Worm (Caenorhabditis elegans) whole organism, L1 larva: Measurements from ENCODE around the gene F10C2.7.

Source experiments
- C34B4.2 ChIP-seq: sonication (generic microtip); optimal IDR thresholded peaks from 2 replicates; lab custom pipeline; 2017; ENCODE audit warnings: mild to moderate bottlenecking, missing genetic modification characterization, missing compliant biosample characterization
- Y116A8C.19 ChIP-seq: sonication (generic microtip); optimal IDR thresholded peaks from 2 replicates; lab custom pipeline; 2016; ENCODE audit warnings: missing compliant biosample characterization, missing genetic modification characterization, borderline replicate concordance
- ama-1 ChIP-seq: fragments of 150-350 bp; optimal IDR thresholded peaks from 2 replicates; lab custom pipeline; 2014
- ceh-8 ChIP-seq: fragments of 200-800 bp; sonication (Bioruptor generic); optimal IDR thresholded peaks from 2 replicates; lab custom pipeline; 2018; ENCODE audit warnings: mild to moderate bottlenecking, missing genetic modification characterization, moderate library complexity, missing compliant biosample characterization
- ceh-82 ChIP-seq, 3 experiments: fragments of 150-350 bp in 1 of 3; sonication (generic microtip) in 2 of 3; optimal IDR thresholded peaks; 2 replicates each; lab custom pipeline; 2014 to 2017; ENCODE audit warnings: missing biosample characterization in 3 of 3, missing genetic modification characterization in 3 of 3
- dpl-1 ChIP-seq, 3 experiments: fragments of 150-350 bp in 2 of 3; sonication (generic microtip) in 1 of 3; optimal IDR thresholded peaks; 2 replicates each; lab custom pipeline; 2014 to 2017; ENCODE audit warnings: missing biosample characterization in 3 of 3, missing genetic modification characterization in 3 of 3, missing genetic modification reagents in 3 of 3
- efl-1 ChIP-seq, 4 experiments: fragments of 150-350 bp; optimal IDR thresholded peaks in 3 of 4; peaks in 1 of 4; 1 replicate in 1 of 4; 2 replicates in 3 of 4; lab custom pipeline; 2014; ENCODE audit warnings: missing biosample characterization in 2 of 4, missing genetic modification characterization in 2 of 4, missing genetic modification reagents in 2 of 4
- ets-5 ChIP-seq: fragments of 200-800 bp; sonication (Bioruptor generic); IDR thresholded peaks from 2 replicates; pipeline ENCODE4 v1.3.6; 2022; ENCODE audit warnings: missing genetic modification characterization, missing compliant biosample characterization
- fos-1 ChIP-seq: fragments of 150-350 bp; optimal IDR thresholded peaks from 2 replicates; lab custom pipeline; 2014; ENCODE audit warnings: missing biosample characterization, missing genetic modification characterization
- hlh-17 ChIP-seq: fragments of 200-800 bp; sonication (Bioruptor generic); optimal IDR thresholded peaks from 2 replicates; lab custom pipeline; 2018; ENCODE audit warnings: missing genetic modification characterization, mild to moderate bottlenecking, missing compliant biosample characterization, moderate library complexity, borderline replicate concordance
- hpl-2 ChIP-seq: fragments of 150-350 bp; optimal IDR thresholded peaks from 2 replicates; lab custom pipeline; 2014; ENCODE audit warnings: missing biosample characterization, missing genetic modification reagents, missing genetic modification characterization
- isw-1 ChIP-seq: fragments of 200-800 bp; sonication (Bioruptor generic); IDR thresholded peaks from 2 replicates; pipeline ENCODE4 v1.3.6; 2022; ENCODE audit warnings: missing genetic modification characterization, missing compliant biosample characterization
- lin-14 ChIP-seq: fragments of 200-800 bp; sonication (Bioruptor generic); optimal IDR thresholded peaks from 2 replicates; lab custom pipeline; 2018; ENCODE audit warnings: mild to moderate bottlenecking, missing genetic modification characterization, moderate library complexity, missing compliant biosample characterization
- lin-15B ChIP-seq: fragments of 150-350 bp; sonication (generic microtip); optimal IDR thresholded peaks from 3 replicates; lab custom pipeline; 2014; ENCODE audit warnings: missing biosample characterization, missing genetic modification characterization
- lin-39 ChIP-seq: fragments of 150-350 bp; optimal IDR thresholded peaks from 2 replicates; lab custom pipeline; 2014; ENCODE audit warnings: missing biosample characterization, missing genetic modification reagents, missing genetic modification characterization
- lir-3 ChIP-seq: sonication (generic microtip); optimal IDR thresholded peaks from 2 replicates; lab custom pipeline; 2016; ENCODE audit warnings: mild to moderate bottlenecking, missing genetic modification characterization, moderate library complexity, missing compliant biosample characterization; ENCODE audit not compliant: poor library complexity
- lsy-2 ChIP-seq, 2 experiments: fragments of 150-350 bp; optimal IDR thresholded peaks; 2 replicates each; lab custom pipeline; 2014; ENCODE audit warnings: missing biosample characterization in 2 of 2, missing genetic modification characterization in 2 of 2
- mdl-1 ChIP-seq, 2 experiments: fragments of 150-350 bp; optimal IDR thresholded peaks; 2 replicates each; lab custom pipeline; 2014 to 2017; ENCODE audit warnings: missing biosample characterization in 2 of 2, missing genetic modification characterization in 2 of 2, inconsistent platforms in 1 of 2
- mef-2 ChIP-seq: fragments of 150-350 bp; optimal IDR thresholded peaks from 2 replicates; lab custom pipeline; 2014; ENCODE audit warnings: missing biosample characterization, missing genetic modification characterization
- mep-1 ChIP-seq: fragments of 150-350 bp; optimal IDR thresholded peaks from 2 replicates; lab custom pipeline; 2014; ENCODE audit warnings: missing biosample characterization, missing genetic modification characterization
- nhr-12 ChIP-seq: sonication (generic microtip); optimal IDR thresholded peaks from 2 replicates; lab custom pipeline; 2017; ENCODE audit warnings: missing biosample characterization, missing genetic modification characterization
- nhr-20 ChIP-seq: sonication (generic microtip); optimal IDR thresholded peaks from 2 replicates; lab custom pipeline; 2016; ENCODE audit warnings: mild to moderate bottlenecking, missing genetic modification characterization, missing compliant biosample characterization
- nhr-237 ChIP-seq: fragments of 150-350 bp; optimal IDR thresholded peaks from 2 replicates; lab custom pipeline; 2014; ENCODE audit warnings: missing biosample characterization, missing genetic modification characterization
- nhr-28 ChIP-seq: fragments of 150-350 bp; optimal IDR thresholded peaks from 2 replicates; lab custom pipeline; 2014; ENCODE audit warnings: missing biosample characterization, missing genetic modification characterization
- nhr-76 ChIP-seq: sonication (generic microtip); optimal IDR thresholded peaks from 2 replicates; lab custom pipeline; 2017; ENCODE audit warnings: missing biosample characterization, missing genetic modification characterization
- nhr-85 ChIP-seq: sonication (generic microtip); peaks from one replicate; lab custom pipeline; 2016; ENCODE audit warnings: missing genetic modification characterization, inconsistent platforms, missing compliant biosample characterization
- nhr-90 ChIP-seq: sonication (generic microtip); optimal IDR thresholded peaks from 2 replicates; lab custom pipeline; 2016; ENCODE audit warnings: mild to moderate bottlenecking, missing genetic modification characterization, missing compliant biosample characterization; ENCODE audit not compliant: poor library complexity
- pag-3 ChIP-seq: sonication (generic microtip); optimal IDR thresholded peaks from 2 replicates; lab custom pipeline; 2017; ENCODE audit warnings: missing genetic modification characterization, mild to moderate bottlenecking, missing compliant biosample characterization, antibody characterized with exemption, borderline replicate concordance; ENCODE audit not compliant: insufficient read depth
- pax-3 ChIP-seq: fragments of 200-800 bp; sonication (Bioruptor generic); optimal IDR thresholded peaks from 2 replicates; lab custom pipeline; 2018; ENCODE audit warnings: mild to moderate bottlenecking, missing genetic modification characterization, moderate library complexity, missing compliant biosample characterization
- rnt-1 ChIP-seq: sonication (generic microtip); optimal IDR thresholded peaks from 2 replicates; lab custom pipeline; 2016; ENCODE audit warnings: mild to moderate bottlenecking, missing genetic modification characterization, moderate library complexity, missing compliant biosample characterization
- skn-1 ChIP-seq: fragments of 150-350 bp; optimal IDR thresholded peaks from 2 replicates; lab custom pipeline; 2014; ENCODE audit warnings: missing biosample characterization, missing genetic modification characterization
- snpc-4 ChIP-seq: fragments of 150-350 bp; optimal IDR thresholded peaks from 2 replicates; lab custom pipeline; 2014; ENCODE audit warnings: missing biosample characterization, missing genetic modification characterization
- snu-23 ChIP-seq: sonication (generic microtip); optimal IDR thresholded peaks from 2 replicates; lab custom pipeline; 2016; ENCODE audit warnings: missing genetic modification characterization, missing compliant biosample characterization
- tbx-2 ChIP-seq: sonication (generic microtip); optimal IDR thresholded peaks from 2 replicates; lab custom pipeline; 2016; ENCODE audit warnings: missing genetic modification characterization, missing compliant biosample characterization
- unc-30 ChIP-seq: sonication (generic microtip); optimal IDR thresholded peaks from 2 replicates; lab custom pipeline; 2017; ENCODE audit warnings: missing biosample characterization, missing genetic modification characterization
- unc-86 ChIP-seq: sonication (generic microtip); optimal IDR thresholded peaks from 2 replicates; lab custom pipeline; 2016; ENCODE audit warnings: missing genetic modification characterization, missing compliant biosample characterization
- xbp-1 ChIP-seq: sonication (generic microtip); optimal IDR thresholded peaks from 2 replicates; lab custom pipeline; 2016; ENCODE audit warnings: missing genetic modification characterization, missing compliant biosample characterization
- zag-1 ChIP-seq: fragments of 150-350 bp; optimal IDR thresholded peaks from 2 replicates; lab custom pipeline; 2014; ENCODE audit warnings: missing biosample characterization, missing genetic modification characterization
- zip-4 ChIP-seq: fragments of 200-800 bp; sonication (Bioruptor generic); optimal IDR thresholded peaks from 2 replicates; lab custom pipeline; 2018; ENCODE audit warnings: mild to moderate bottlenecking, missing genetic modification characterization, moderate library complexity, missing compliant biosample characterization
- ztf-11 ChIP-seq, 2 experiments: sonication (generic microtip); optimal IDR thresholded peaks; 2 replicates each; lab custom pipeline; 2016 to 2017; ENCODE audit warnings: missing genetic modification characterization in 2 of 2, missing biosample characterization in 1 of 2, missing compliant biosample characterization in 1 of 2

Gene F10C2.7

ce11 chrV:12045132-12045531, 8.6 kb upstream of the F10C2.7 start, which contains the start of gene F10C2.5:
Gene F10C2.5 (plus strand): TSS chrV:12045432.
- TF ChIP-seq ztf-11 (tag; optimal IDR thresholded peaks at IDR 0.05; lab: Kevin White, UChicago), result no peak

ce11 chrV:12047735-12048134, 6.0 kb upstream of the F10C2.7 start:
- no peak for TF ChIP-seq hpl-2 (GFP tag; lab: Kevin White, UChicago)
- peak; percentile 56 for TF ChIP-seq snpc-4

ce11 chrV:12048445-12048844, 5.3 kb upstream of the F10C2.7 start, which contains the start of gene dars-2:
Gene dars-2 (plus strand): TSS chrV:12048745.
- TF ChIP-seq C34B4.2 (tag; lab: Kevin White, UChicago) (no peak), ceh-8 (GFP tag; lab: Kevin White, UChicago) (no peak)

- TF ChIP-seq tbx-2, result no peak
- TF ChIP-seq ceh-82 (tag; optimal IDR thresholded peaks at IDR 0.05; lab: Kevin White, UChicago), result no peak
- TF ChIP-seq nhr-237 (tag; lab: Kevin White, UChicago), result no peak
- no peak for TF ChIP-seq lir-3 (tag; lab: Kevin White, UChicago)
- no peak for TF ChIP-seq unc-30 (tag; lab: Kevin White, UChicago)
- no peak for TF ChIP-seq hlh-17 (GFP tag; lab: Kevin White, UChicago)
- no peak for TF ChIP-seq mdl-1 (tag; optimal IDR thresholded peaks at IDR 0.05; lab: Kevin White, UChicago)
- TF ChIP-seq ets-5 (GFP tag; lab: Robert Waterston, UW), result no peak
- no peak for TF ChIP-seq unc-86 (tag; lab: Kevin White, UChicago)
- no peak for TF ChIP-seq Y116A8C.19 (tag; lab: Kevin White, UChicago)
- no peak for TF ChIP-seq C34B4.2 (tag; lab: Kevin White, UChicago)
Measured at ce11 chrV:12059719-12060118, 6.0 kb downstream of the F10C2.7 start, which contains the start of gene R07B7.2. Gene R07B7.2 (minus strand): TSS chrV:12059753.

ce11 chrV:12063036-12063435, 9.3 kb downstream of the F10C2.7 start, which contains the start of gene clh-6:
Gene clh-6 (minus strand): TSS chrV:12063368.
- TF ChIP-seq pax-3 (peak; percentile 22), efl-1 (optimal IDR thresholded peaks at IDR 0.05; lab: Kevin White, UChicago) (no peak), efl-1 (GFP tag; optimal IDR thresholded peaks at IDR 0.05 in 1 of 2; lab: Kevin White, UChicago) (peak in 1 of 2 experiments; percentile 64), nhr-76 (tag; lab: Kevin White, UChicago) (no peak), ama-1 (lab: Kevin White, UChicago) (peak; percentile 51)
- TF ChIP-seq, all 84 proteins: peak for 3

ce11 chrV:12065369-12065768, 11.7 kb downstream of the F10C2.7 start, which contains the start of gene pqn-53:
Gene pqn-53 (minus strand): TSS chrV:12065391.
- TF ChIP-seq lin-14 (GFP tag; lab: Kevin White, UChicago) (peak; percentile 63), fos-1 (tag; lab: Kevin White, UChicago) (peak; percentile 18), zip-4 (GFP tag; lab: Kevin White, UChicago) (no peak), lir-3 (tag; lab: Kevin White, UChicago) (no peak), mef-2 (tag; lab: Kevin White, UChicago) (no peak), rnt-1 (peak; percentile 50), mdl-1 (tag; optimal IDR thresholded peaks at IDR 0.05; lab: Kevin White, UChicago) (no peak), xbp-1 (tag; lab: Kevin White, UChicago) (no peak), lsy-2 (tag; optimal IDR thresholded peaks at IDR 0.05; lab: Kevin White, UChicago) (peak in 1 of 2 experiments; percentile 21), isw-1 (GFP tag; lab: Robert Waterston, UW) (no peak), nhr-20 (no peak), nhr-28 (tag; lab: Kevin White, UChicago) (no peak), lin-15B (no peak), lin-39 (no peak), nhr-76 (tag; lab: Kevin White, UChicago) (no peak), tbx-2 (no peak), pax-3 (no peak), nhr-12 (tag; lab: Kevin White, UChicago) (no peak), efl-1 (optimal IDR thresholded peaks at IDR 0.05; lab: Kevin White, UChicago) (peak in 1 of 2 experiments; percentile 5), efl-1 (GFP tag; optimal IDR thresholded peaks at IDR 0.05 in 1 of 2; lab: Kevin White, UChicago) (peak; percentile 6 to 71), snu-23 (peak; percentile 8), skn-1 (tag; lab: Kevin White, UChicago) (no peak), nhr-85 (tag; lab: Kevin White, UChicago) (peak; percentile 64), pag-3 (tag; lab: Kevin White, UChicago) (peak; percentile 30), ets-5 (GFP tag; lab: Robert Waterston, UW) (no peak), zag-1 (tag; lab: Kevin White, UChicago) (no peak), hpl-2 (GFP tag; lab: Kevin White, UChicago) (no peak), nhr-237 (tag; lab: Kevin White, UChicago) (no peak), mep-1 (tag; lab: Kevin White, UChicago) (no peak), dpl-1 (GFP tag; optimal IDR thresholded peaks at IDR 0.05; lab: Kevin White, UChicago) (no peak), nhr-90 (no peak)
